Fruit fly (Drosophila melanogaster) S2 (cell line): Measurements from ENCODE around the gene CG31274.

ENCODE experiments used
- CG8478 ChIP-seq: fragments of >200 bp; optimal IDR thresholded peaks from 2 replicates; lab custom pipeline; 2018
- CTCF ChIP-seq, 2 experiments: fragments of >200 bp; optimal IDR thresholded peaks; 2 replicates each; lab custom pipeline; 2018

dm6 chr3R:16987220-16987923 lies 5.4 kb upstream of the CG31274 start, which contains the start of gene CG18622:
- TF ChIP-seq CG8478 (lab: Kevin White, UChicago): no peak
- TF ChIP-seq CTCF (optimal IDR thresholded peaks at IDR 0.05; lab: Kevin White, UChicago): no peak
